Fruit fly (Drosophila melanogaster): Measurements from ENCODE around the gene baz.

The baz gene

dm6 chrX:17178484-17178921 lies 18.7 kb downstream of the baz start (continued):
- TF ChIP-seq ems (GFP tag; optimal IDR thresholded peaks at IDR 0.05) (peak; percentile 92), Nf-YC (tag; optimal IDR thresholded peaks at IDR 0.05) (peak; percentile 93), cad (GFP tag; optimal IDR thresholded peaks at IDR 0.05) (peak; percentile 61), lov (optimal IDR thresholded peaks at IDR 0.05) (no peak), lov (GFP tag; IDR thresholded peaks at IDR 0.05) (peak; percentile 98), NC2α (GFP tag; optimal IDR thresholded peaks at IDR 0.05) (no peak), Camta (GFP tag; optimal IDR thresholded peaks at IDR 0.05) (peak; percentile 95), CG16779 (GFP tag; IDR thresholded peaks at IDR 0.05) (peak; percentile 91), CG7987 (GFP tag; optimal IDR thresholded peaks at IDR 0.05) (peak; percentile 90), Bgb (GFP tag; IDR thresholded peaks at IDR 0.05; ENCODE audit: partially characterized antibody) (no peak), exex (tag; optimal IDR thresholded peaks at IDR 0.05) (peak; percentile 82), CG1602 (GFP tag; optimal IDR thresholded peaks at IDR 0.05) (peak; percentile 63), CG15269 (tag; optimal IDR thresholded peaks at IDR 0.05) (no peak), CG3163 (GFP tag; optimal IDR thresholded peaks at IDR 0.05) (peak; percentile 18), MBD-R2 (GFP tag; IDR thresholded peaks at IDR 0.05) (peak; percentile 98), ase (GFP tag; IDR thresholded peaks at IDR 0.05) (peak; percentile 98), wdn (GFP tag; IDR thresholded peaks at IDR 0.05) (no peak), CrebB (tag; optimal IDR thresholded peaks at IDR 0.05) (no peak), CG30431 (GFP tag; optimal IDR thresholded peaks at IDR 0.05) (peak; percentile 26), nerfin-2 (GFP tag; IDR thresholded peaks at IDR 0.05; ENCODE audit: partially characterized antibody) (no peak), wek (GFP tag; optimal IDR thresholded peaks at IDR 0.05) (no peak), CG10462 (GFP tag; optimal IDR thresholded peaks at IDR 0.05) (peak; percentile 26), lilli (GFP tag; optimal IDR thresholded peaks at IDR 0.05) (peak; percentile 96), ham (GFP tag; IDR thresholded peaks at IDR 0.05) (no peak), CG10431 (GFP tag; optimal IDR thresholded peaks at IDR 0.05) (no peak), Doc3 (GFP tag; IDR thresholded peaks at IDR 0.05; ENCODE audit: partially characterized antibody) (0 out of 3 replicates have a peak, but pooled peaks have one; percentile 17), CG6689 (GFP tag; IDR thresholded peaks at IDR 0.05) (peak; percentile 99), BEAF-32 (GFP tag; optimal IDR thresholded peaks at IDR 0.05) (no peak), pb (GFP tag; optimal IDR thresholded peaks at IDR 0.05) (peak; percentile 94), HLH54F (GFP tag; optimal IDR thresholded peaks at IDR 0.05) (peak; percentile 70), inv (GFP tag; IDR thresholded peaks at IDR 0.05; ENCODE audit: partially characterized antibody) (no peak), Dad (GFP tag; optimal IDR thresholded peaks at IDR 0.05) (peak; percentile 96), CG2116 (GFP tag; optimal IDR thresholded peaks at IDR 0.05) (no peak), fu2 (GFP tag; optimal IDR thresholded peaks at IDR 0.05) (no peak), pfk (GFP tag; optimal IDR thresholded peaks at IDR 0.05) (peak; percentile 35), cato (GFP tag; optimal IDR thresholded peaks at IDR 0.05; ENCODE audit: borderline replicate concordance) (peak; percentile 97), CG17385 (GFP tag; optimal IDR thresholded peaks at IDR 0.05) (no peak), Dll (GFP tag; IDR thresholded peaks at IDR 0.05; ENCODE audit: partially characterized antibody) (no peak), CG2712 (tag; optimal IDR thresholded peaks at IDR 0.05) (peak; percentile 99), phol (tag; optimal IDR thresholded peaks at IDR 0.05) (peak; percentile 97), Max (GFP tag; optimal IDR thresholded peaks at IDR 0.05) (peak; percentile 97), HmgZ (tag; optimal IDR thresholded peaks at IDR 0.05) (no peak), Med (GFP tag) (peak; percentile 99), CG31441 (GFP tag; IDR thresholded peaks at IDR 0.05) (peak; percentile 94), tgo (GFP tag; IDR thresholded peaks at IDR 0.05) (peak; percentile 99), Six4 (GFP tag; optimal IDR thresholded peaks at IDR 0.05) (peak; percentile 97), Sox102F (GFP tag; optimal IDR thresholded peaks at IDR 0.05) (no peak), CG1647 (GFP tag; optimal IDR thresholded peaks at IDR 0.05) (peak; percentile 93), CG42726 (GFP tag; IDR thresholded peaks at IDR 0.05; ENCODE audit: partially characterized antibody) (no peak), CG9727 (GFP tag; optimal IDR thresholded peaks at IDR 0.05) (peak; percentile 99), CG17186 (GFP tag; optimal IDR thresholded peaks at IDR 0.05) (peak; percentile 81)

Data from whole organism, embryonic.